Fruit fly (Drosophila melanogaster): ENCODE data around the gene Sfp24Ba.

The Sfp24Ba gene

dm6 chr2L:3642148-3642920 lies 26.0 kb downstream of the Sfp24Ba start:
- TF ChIP-seq Med (GFP tag): peak; percentile 34
- TF ChIP-seq ab (GFP tag; optimal IDR thresholded peaks at IDR 0.05): no peak
- TF ChIP-seq az2 (GFP tag; optimal IDR thresholded peaks at IDR 0.05): no peak
- TF ChIP-seq chinmo (GFP tag; IDR thresholded peaks at IDR 0.05; ENCODE audit: partially characterized antibody): 0 out of 4 replicates have a peak, but pooled peaks have one; percentile 51
- no peak for TF ChIP-seq fd3F (GFP tag; optimal IDR thresholded peaks at IDR 0.05)
- TF ChIP-seq CG8281 (tag; optimal IDR thresholded peaks at IDR 0.05): peak; percentile 71
- no peak for TF ChIP-seq CG4854 (GFP tag; optimal IDR thresholded peaks at IDR 0.05)
- TF ChIP-seq dmrt99B (tag; optimal IDR thresholded peaks at IDR 0.05): no peak
- TF ChIP-seq HmgD (GFP tag; optimal IDR thresholded peaks at IDR 0.05): no peak

dm6 chr2L:3640952-3641351 lies 27.4 kb downstream of the Sfp24Ba start:
- TF ChIP-seq sqz (GFP tag; optimal IDR thresholded peaks at IDR 0.05) (peak; percentile 22), CG32772 (GFP tag; IDR thresholded peaks at IDR 0.05) (0 out of 2 replicates have a peak, but pooled peaks have one; percentile 8), Pdp1 (GFP tag; optimal IDR thresholded peaks at IDR 0.05) (peak in 1 of 2 experiments; percentile 24), CHES-1-like (GFP tag; optimal IDR thresholded peaks at IDR 0.05) (no peak), nom (GFP tag; optimal IDR thresholded peaks at IDR 0.05) (no peak), caup (GFP tag; optimal IDR thresholded peaks at IDR 0.05; ENCODE audit: severe bottlenecking) (peak; percentile 34), CG4730 (GFP tag; IDR thresholded peaks at IDR 0.05) (no peak), CG17912 (GFP tag; optimal IDR thresholded peaks at IDR 0.05) (no peak), sd (tag; optimal IDR thresholded peaks at IDR 0.05) (peak; percentile 82), CG17361 (GFP tag; IDR thresholded peaks at IDR 0.05) (no peak), tgo (GFP tag; IDR thresholded peaks at IDR 0.05) (no peak), cwo (GFP tag; optimal IDR thresholded peaks at IDR 0.05) (peak; percentile 42), CG3726 (GFP tag; IDR thresholded peaks at IDR 0.05) (no peak), slbo (GFP tag; IDR thresholded peaks at IDR 0.05) (no peak), CG14965 (GFP tag; optimal IDR thresholded peaks at IDR 0.05; ENCODE audit: borderline replicate concordance) (no peak), Med (GFP tag) (peak; percentile 40), CG8290 (GFP tag; optimal IDR thresholded peaks at IDR 0.05) (no peak), CG8290 (tag; optimal IDR thresholded peaks at IDR 0.05) (peak in 1 of 2 experiments; percentile 31), lab (GFP tag; optimal IDR thresholded peaks at IDR 0.05) (peak; percentile 6), luna (GFP tag; optimal IDR thresholded peaks at IDR 0.05) (no peak), CG15696 (tag; optimal IDR thresholded peaks at IDR 0.05) (no peak), Neu2 (GFP tag; optimal IDR thresholded peaks at IDR 0.05; ENCODE audit: borderline replicate concordance) (no peak)

dm6 chr2L:3639924-3640323 lies 28.4 kb downstream of the Sfp24Ba start:
- TF ChIP-seq CG34376 (GFP tag; optimal IDR thresholded peaks at IDR 0.05): peak; percentile 94
- no peak for TF ChIP-seq Side (GFP tag; optimal IDR thresholded peaks at IDR 0.05)
- TF ChIP-seq CG8765 (GFP tag; IDR thresholded peaks at IDR 0.05): no peak
- TF ChIP-seq CG2202 (tag; optimal IDR thresholded peaks at IDR 0.05): no peak
- no peak for TF ChIP-seq CG8944 (GFP tag; optimal IDR thresholded peaks at IDR 0.05)
- TF ChIP-seq tx (GFP tag; optimal IDR thresholded peaks at IDR 0.05): no peak
- peak; percentile 97 for TF ChIP-seq Deaf1 (tag; optimal IDR thresholded peaks at IDR 0.05)
- no peak for TF ChIP-seq disco-r (GFP tag; optimal IDR thresholded peaks at IDR 0.05)
- no peak for TF ChIP-seq trh (GFP tag; optimal IDR thresholded peaks at IDR 0.05)
- no peak for TF ChIP-seq wek (GFP tag; optimal IDR thresholded peaks at IDR 0.05)
- TF ChIP-seq CG13775 (GFP tag; optimal IDR thresholded peaks at IDR 0.05): no peak
- TF ChIP-seq nom (GFP tag; optimal IDR thresholded peaks at IDR 0.05): no peak
- no peak for TF ChIP-seq Gug (GFP tag; IDR thresholded peaks at IDR 0.05)
- no peak for TF ChIP-seq gt (GFP tag; IDR thresholded peaks at IDR 0.05)
- peak; percentile 59; the same call in 1 of the 4 replicates for TF ChIP-seq chinmo (GFP tag; IDR thresholded peaks at IDR 0.05; ENCODE audit: partially characterized antibody)
- peak; percentile 42; the same call in 1 of the 3 replicates for TF ChIP-seq sr (GFP tag; IDR thresholded peaks at IDR 0.05)
- TF ChIP-seq gro (GFP tag; optimal IDR thresholded peaks at IDR 0.05): peak; percentile 14
- no peak for TF ChIP-seq ken (GFP tag; IDR thresholded peaks at IDR 0.05)
- TF ChIP-seq Fer1 (GFP tag; optimal IDR thresholded peaks at IDR 0.05): peak; percentile 16
- no peak for TF ChIP-seq seq (GFP tag; IDR thresholded peaks at IDR 0.05)
